Worm (Caenorhabditis elegans): ENCODE data around the gene Y46E12A.3.

ce11 chrIII:1793416-1793815 lies 38.7 kb upstream of the Y46E12A.3 start:
- TF ChIP-seq egl-44 (GFP tag; IDR thresholded peaks at IDR 0.05) (no peak), T07F8.4 (tag; optimal IDR thresholded peaks at IDR 0.05) (no peak), nfyb-1 (GFP tag; IDR thresholded peaks at IDR 0.05) (no peak), lsy-27 (tag; optimal IDR thresholded peaks at IDR 0.05; ENCODE audit: borderline replicate concordance, insufficient read depth) (no peak)
